Fruit fly (Drosophila melanogaster) S2 (cell line): Measurements from ENCODE around the gene CG15773.

Experiments
- CG8478 ChIP-seq: fragments of >200 bp; optimal IDR thresholded peaks from 2 replicates; lab custom pipeline; 2018
- CTCF ChIP-seq, 2 experiments: fragments of >200 bp; optimal IDR thresholded peaks; 2 replicates each; lab custom pipeline; 2018

dm6 chrX:5705097-5705496, 27.4 kb upstream of the CG15773 start:
- TF ChIP-seq CTCF (optimal IDR thresholded peaks at IDR 0.05; lab: Kevin White, UChicago) (no peak), CG8478 (lab: Kevin White, UChicago) (no peak)
